Worm (Caenorhabditis elegans): ENCODE measurements around the gene Y54G2A.11.

Gene Y54G2A.11

DNA sequence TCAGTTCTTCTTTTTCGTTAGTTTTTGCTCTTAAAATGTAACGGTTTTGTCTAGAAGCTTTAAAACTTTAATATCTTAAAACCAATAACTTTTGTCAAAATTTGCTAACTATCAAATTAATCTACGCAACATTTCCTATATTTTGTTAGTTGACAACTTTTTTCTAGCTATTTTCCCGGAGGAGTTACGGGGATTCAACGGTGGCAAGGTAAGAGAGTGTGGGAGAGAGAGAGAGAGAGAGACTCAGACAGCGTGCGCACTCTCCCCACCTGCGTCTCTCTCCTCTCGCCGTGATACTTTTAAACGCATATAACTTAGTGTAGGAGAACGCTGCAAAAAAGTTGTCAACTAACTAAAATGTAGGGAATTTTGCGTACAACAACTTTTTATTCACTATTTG is 18.1 kb downstream of the Y54G2A.11 start:
- no peak for TF ChIP-seq nhr-237 (tag; optimal IDR thresholded peaks at IDR 0.05)
- TF ChIP-seq ceh-44 (GFP tag; IDR thresholded peaks at IDR 0.05), result no peak
- no peak for TF ChIP-seq hlh-30 (tag; optimal IDR thresholded peaks at IDR 0.05; ENCODE audit: insufficient read depth)
- TF ChIP-seq mdl-1 (tag; optimal IDR thresholded peaks at IDR 0.05), result no peak
- no peak for TF ChIP-seq dmd-6 (GFP tag; IDR thresholded peaks at IDR 0.05)
- TF ChIP-seq tra-1 (GFP tag; IDR thresholded peaks at IDR 0.05), result no peak
- TF ChIP-seq nhr-6 (tag; optimal IDR thresholded peaks at IDR 0.05), result no peak
- no peak for TF ChIP-seq D1046.2 (GFP tag; IDR thresholded peaks at IDR 0.05)
- TF ChIP-seq Y75B8A.6 (GFP tag; IDR thresholded peaks at IDR 0.05), result no peak

DNA sequence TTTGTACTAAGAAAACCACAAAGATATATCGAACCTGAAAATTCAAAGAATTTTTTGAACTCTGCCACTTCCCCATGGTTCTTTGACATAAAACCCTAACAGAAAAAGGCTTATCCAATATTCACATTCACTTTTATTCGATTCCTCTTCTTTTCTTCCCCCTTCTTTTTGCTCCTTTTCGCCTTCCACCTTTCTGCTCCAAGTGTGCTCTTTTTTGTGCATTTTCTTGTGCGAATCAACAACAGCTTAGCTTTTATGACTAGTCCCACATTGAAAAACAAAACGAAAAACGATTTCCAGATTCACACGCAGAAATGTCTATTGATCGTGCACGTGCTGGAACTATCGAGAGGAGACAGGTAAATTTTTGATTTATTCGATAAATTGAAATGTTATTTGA is 20.0 kb downstream of the Y54G2A.11 start, which contains the start of gene Y54G2A.41:
Y54G2A.41 (plus strand) TSS at position 301 of the 400 bp plus-strand sequence.
- TF ChIP-seq zip-11 (GFP tag; IDR thresholded peaks at IDR 0.05) (no peak), ceh-44 (GFP tag; IDR thresholded peaks at IDR 0.05) (no peak), pha-4 (GFP tag; IDR thresholded peaks at IDR 0.05) (no peak), pha-4 (tag; optimal IDR thresholded peaks at IDR 0.05) (no peak), unc-130 (GFP tag; optimal IDR thresholded peaks at IDR 0.05) (no peak), Y48G9A.11 (GFP tag; IDR thresholded peaks at IDR 0.05) (no peak)

DNA sequence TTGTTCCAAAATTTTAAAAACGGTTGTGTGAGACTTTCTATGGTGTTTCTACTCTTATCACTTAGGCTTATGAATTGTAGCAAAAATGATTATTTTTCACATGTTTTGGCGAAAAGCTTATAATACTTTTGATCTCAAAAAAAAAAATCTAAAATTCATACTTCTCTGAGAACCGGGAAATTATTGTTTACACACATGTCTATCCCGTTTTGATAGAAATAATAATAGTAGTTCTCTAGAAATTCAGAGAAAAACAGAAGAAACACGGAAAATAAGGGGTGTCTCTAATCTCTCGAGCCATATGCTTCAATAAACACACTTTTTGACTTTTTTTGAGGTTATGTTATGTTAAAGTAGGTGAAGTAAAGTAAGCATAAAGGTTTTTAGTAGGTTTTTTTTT is 21.0 kb downstream of the Y54G2A.11 start:
- TF ChIP-seq lin-39 (tag; optimal IDR thresholded peaks at IDR 0.05), result no peak
- TF ChIP-seq unc-62 (GFP tag; optimal IDR thresholded peaks at IDR 0.05 in 1 of 2), result peak in 1 of 2 experiments; percentile 95
- TF ChIP-seq unc-62 (tag; optimal IDR thresholded peaks at IDR 0.05), result no peak

DNA sequence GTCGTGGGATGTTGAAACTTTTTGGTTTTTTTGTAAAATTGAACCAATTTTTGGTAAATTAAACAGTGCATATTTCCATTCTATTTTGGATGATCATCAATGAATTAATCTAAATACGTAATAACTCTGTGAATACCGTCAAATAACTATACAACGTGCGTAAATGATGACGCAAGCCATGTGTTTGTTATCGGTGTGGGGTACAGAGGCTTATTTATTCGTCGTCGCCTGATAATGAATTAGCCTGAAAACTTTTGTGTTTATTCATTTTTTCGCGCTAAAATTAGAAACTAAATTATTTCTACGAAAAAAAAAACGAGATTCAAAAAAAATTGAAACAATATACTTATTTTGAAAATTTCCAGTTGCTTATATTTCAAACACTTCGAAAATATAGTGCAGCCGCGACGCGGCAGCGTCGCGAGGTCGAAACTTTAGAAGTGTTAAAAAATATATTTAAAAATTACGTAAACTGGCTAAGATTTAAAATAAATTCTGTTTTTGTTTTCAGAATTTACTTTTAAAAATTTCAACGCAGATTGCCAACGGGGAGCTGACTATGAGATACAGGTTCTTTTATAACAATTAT is 22.6 kb downstream of the Y54G2A.11 start:
- peak; percentile 31 for TF ChIP-seq mxl-3 (GFP tag; optimal IDR thresholded peaks at IDR 0.05)
- no peak for TF ChIP-seq fos-1 (tag; optimal IDR thresholded peaks at IDR 0.05)
- peak; percentile 23 for TF ChIP-seq nhr-28 (tag; optimal IDR thresholded peaks at IDR 0.05)
- peak; percentile 10 for TF ChIP-seq pqm-1 (tag; optimal IDR thresholded peaks at IDR 0.05)
- TF ChIP-seq Y48G9A.11 (GFP tag; IDR thresholded peaks at IDR 0.05), result no peak
- no peak for TF ChIP-seq daf-16 (GFP tag; optimal IDR thresholded peaks at IDR 0.05)
- peak; percentile 67 for TF ChIP-seq daf-16 (tag; optimal IDR thresholded peaks at IDR 0.05)
- TF ChIP-seq unc-62 (GFP tag; optimal IDR thresholded peaks at IDR 0.05 in 1 of 2), result peak in 1 of 2 experiments; percentile 90
- no peak for TF ChIP-seq unc-62 (tag; optimal IDR thresholded peaks at IDR 0.05)

DNA sequence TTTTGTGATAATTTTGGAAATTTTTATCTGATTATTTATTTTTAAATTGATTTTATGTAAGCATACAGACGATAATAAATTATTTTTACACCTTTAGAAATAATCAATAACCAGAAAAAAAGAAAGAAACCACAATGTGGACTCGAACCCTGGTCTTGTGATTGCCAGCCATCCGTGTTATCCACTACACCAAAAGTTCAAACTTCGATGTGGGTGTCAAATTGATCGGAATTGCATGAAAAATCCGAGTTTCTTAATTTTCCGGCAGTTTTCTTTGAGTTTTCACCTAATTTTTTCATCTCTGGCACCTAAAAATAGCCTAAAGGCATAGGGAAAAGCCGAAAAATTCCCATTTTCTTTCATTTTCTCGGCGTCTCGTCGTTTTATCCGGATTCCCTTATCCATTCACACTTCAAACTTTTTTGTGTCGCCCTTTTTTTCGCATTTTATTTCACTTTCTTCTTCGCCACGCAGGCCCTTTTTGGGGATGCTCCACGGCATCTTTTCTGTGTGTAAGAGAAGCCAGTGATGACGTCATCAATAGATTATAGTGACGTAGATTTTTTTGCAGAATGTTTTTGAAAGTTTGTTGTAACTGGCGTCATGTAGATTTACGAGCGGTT is 24.1 kb downstream of the Y54G2A.11 start:
- TF ChIP-seq lin-38 (GFP tag; IDR thresholded peaks at IDR 0.05) (peak; percentile 35; the same call in 1 of the 2 replicates), aha-1 (tag) (peak; percentile 54), ZK337.2 (GFP tag; IDR thresholded peaks at IDR 0.05) (no peak), sdz-12 (GFP tag; optimal IDR thresholded peaks at IDR 0.05) (no peak), egl-43 (GFP tag; IDR thresholded peaks at IDR 0.05) (no peak), ztf-11 (tag; optimal IDR thresholded peaks at IDR 0.05) (no peak), F10B5.3 (tag; optimal IDR thresholded peaks at IDR 0.05) (no peak), vab-7 (GFP tag; IDR thresholded peaks at IDR 0.05) (no peak)

DNA sequence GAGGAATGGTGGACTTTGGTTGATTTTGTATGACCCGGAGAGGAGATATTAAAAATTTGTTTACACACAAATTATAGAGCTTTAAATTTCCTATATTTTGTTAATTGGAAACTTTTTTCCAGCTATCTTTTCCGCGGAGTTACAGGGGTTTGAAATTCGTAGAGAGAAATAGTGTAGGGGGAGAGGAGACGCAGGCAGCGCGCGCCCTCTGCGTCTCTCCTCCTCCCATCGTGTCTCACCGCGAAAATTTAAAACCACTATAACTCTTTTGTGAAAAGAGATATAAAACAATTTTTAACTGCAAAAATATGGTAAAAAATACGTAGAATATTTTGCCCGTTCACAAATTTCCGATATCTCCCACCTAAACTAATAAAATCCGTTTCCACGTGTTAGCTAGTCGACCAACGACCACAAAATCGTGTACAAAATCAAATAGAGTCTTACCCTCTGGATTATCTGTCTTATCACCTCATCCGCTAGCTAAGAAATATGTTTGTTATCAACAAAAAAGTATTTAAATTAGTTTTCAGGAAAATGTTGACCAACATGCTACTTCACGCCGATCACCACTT is 29.0 kb downstream of the Y54G2A.11 start, which contains the start of gene nhr-277:
nhr-277 (plus strand) TSS at position 525 of the 575 bp plus-strand sequence.
- no peak for TF ChIP-seq ztf-11 (tag; optimal IDR thresholded peaks at IDR 0.05)
- TF ChIP-seq zip-11 (GFP tag; IDR thresholded peaks at IDR 0.05), result no peak
- TF ChIP-seq arid-1 (GFP tag; conservative IDR thresholded peaks at IDR 0.05), result no peak
- TF ChIP-seq unc-130 (GFP tag; optimal IDR thresholded peaks at IDR 0.05), result no peak
- no peak for TF ChIP-seq ZK337.2 (GFP tag; IDR thresholded peaks at IDR 0.05)
- TF ChIP-seq Y75B8A.6 (GFP tag; IDR thresholded peaks at IDR 0.05), result no peak
- TF ChIP-seq hlh-30 (tag; optimal IDR thresholded peaks at IDR 0.05; ENCODE audit: insufficient read depth), result no peak
- TF ChIP-seq nhr-25 (tag; optimal IDR thresholded peaks at IDR 0.05; ENCODE audit: borderline replicate concordance, insufficient read depth), result no peak
- TF ChIP-seq nhr-237 (tag; optimal IDR thresholded peaks at IDR 0.05), result no peak
- TF ChIP-seq gei-8 (GFP tag; optimal IDR thresholded peaks at IDR 0.05), result no peak
- no peak for TF ChIP-seq Y5F2A.4 (GFP tag; optimal IDR thresholded peaks at IDR 0.05)
- no peak for TF ChIP-seq F44E2.7 (GFP tag; IDR thresholded peaks at IDR 0.05)
- no peak for TF ChIP-seq mxl-3 (GFP tag; optimal IDR thresholded peaks at IDR 0.05)
- TF ChIP-seq mxl-2 (GFP tag; conservative IDR thresholded peaks at IDR 0.05), result no peak
- no peak for TF ChIP-seq lin-15B (tag; optimal IDR thresholded peaks at IDR 0.05)
- no peak for TF ChIP-seq F49E8.2 (tag; optimal IDR thresholded peaks at IDR 0.05; ENCODE audit: borderline replicate concordance)
- no peak for TF ChIP-seq saeg-2 (GFP tag; IDR thresholded peaks at IDR 0.05)
